Worm (Caenorhabditis elegans) whole organism, L2 larva: ENCODE data around the gene F40G9.6.

Source experiments
- ama-1 ChIP-seq: fragments of 150-350 bp; optimal IDR thresholded peaks from 2 replicates; lab custom pipeline; 2018; ENCODE audit warnings: inconsistent platforms
- lin-39 ChIP-seq: fragments of 150-350 bp; optimal IDR thresholded peaks from 2 replicates; lab custom pipeline; 2014; ENCODE audit warnings: missing biosample characterization, missing genetic modification reagents, missing genetic modification characterization
- nhr-11 ChIP-seq: fragments of 150-350 bp; optimal IDR thresholded peaks from 2 replicates; lab custom pipeline; 2014; ENCODE audit warnings: missing biosample characterization, missing genetic modification characterization
- nhr-6 ChIP-seq: fragments of 150-350 bp; optimal IDR thresholded peaks from 2 replicates; lab custom pipeline; 2014; ENCODE audit warnings: missing biosample characterization, missing genetic modification characterization
- skn-1 ChIP-seq: sonication (generic microtip); optimal IDR thresholded peaks from 2 replicates; lab custom pipeline; 2017; ENCODE audit warnings: missing biosample characterization, missing genetic modification characterization
- unc-39 ChIP-seq: fragments of 150-350 bp; optimal IDR thresholded peaks from 2 replicates; lab custom pipeline; 2014; ENCODE audit warnings: missing biosample characterization, missing genetic modification characterization
- zag-1 ChIP-seq: fragments of 150-350 bp; optimal IDR thresholded peaks from 2 replicates; lab custom pipeline; 2014; ENCODE audit warnings: missing biosample characterization, missing genetic modification characterization

- TF ChIP-seq nhr-11 (tag; lab: Kevin White, UChicago) (no peak), nhr-6 (tag; lab: Kevin White, UChicago) (no peak), ama-1 (lab: Kevin White, UChicago) (no peak), zag-1 (tag; lab: Kevin White, UChicago) (no peak), lin-39 (tag; lab: Kevin White, UChicago) (no peak), skn-1 (tag; lab: Kevin White, UChicago) (no peak), unc-39 (no peak)
These were observed 9.9 kb downstream of the F40G9.6 start for ce11 chrIII:189280-189679.
